Worm (Caenorhabditis elegans): ENCODE results near the gene gmeb-3.

gmeb-3 gene

DNA sequence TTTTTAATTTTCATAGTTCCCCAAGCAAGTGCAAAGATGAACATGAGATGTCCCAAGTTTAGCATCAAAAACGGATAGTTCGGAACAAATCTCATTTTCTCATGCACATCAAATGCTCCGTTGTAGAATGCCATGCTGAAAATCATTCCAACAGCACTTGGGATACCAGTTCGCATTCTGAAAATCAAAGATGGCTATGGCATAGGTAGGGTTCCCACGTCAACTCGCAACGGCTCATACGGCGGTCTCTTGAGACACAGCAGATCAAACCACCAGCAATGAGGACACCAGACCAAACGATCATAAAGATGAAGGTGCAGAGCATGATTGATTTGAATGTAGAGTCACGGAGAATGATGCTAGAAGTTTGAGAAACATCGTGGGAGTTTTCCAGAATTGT is 34.8 kb downstream of the gmeb-3 start:
- TF ChIP-seq dpl-1 (GFP tag; optimal IDR thresholded peaks at IDR 0.05) (no peak), snu-23 (GFP tag; optimal IDR thresholded peaks at IDR 0.05) (no peak), nhr-90 (tag; optimal IDR thresholded peaks at IDR 0.05; ENCODE audit: poor library complexity) (no peak), C04F5.9 (tag; optimal IDR thresholded peaks at IDR 0.05) (no peak), nhr-85 (tag) (no peak), Y116A8C.19 (tag; optimal IDR thresholded peaks at IDR 0.05; ENCODE audit: borderline replicate concordance) (no peak), blmp-1 (tag; optimal IDR thresholded peaks at IDR 0.05) (no peak), pax-3 (tag; optimal IDR thresholded peaks at IDR 0.05) (no peak), C16A3.4 (tag; optimal IDR thresholded peaks at IDR 0.05) (no peak)

- TF ChIP-seq fkh-8 (tag; optimal IDR thresholded peaks at IDR 0.05) (peak; percentile 76), dsc-1 (tag; optimal IDR thresholded peaks at IDR 0.05) (no peak), nhr-85 (tag) (peak; percentile 0), nhr-71 (tag; optimal IDR thresholded peaks at IDR 0.05) (peak; percentile 18), lsy-2 (tag; optimal IDR thresholded peaks at IDR 0.05) (no peak), mdl-1 (tag; optimal IDR thresholded peaks at IDR 0.05) (no peak), jun-1 (tag; optimal IDR thresholded peaks at IDR 0.05) (no peak)
Measured at ce11 chrIII:3804422-3804821, 36.1 kb downstream of the gmeb-3 start, which contains the start of gene xbx-5. TSS of gene xbx-5 (minus strand) at chrIII:3804477.

ce11 chrIII:3806883-3807282 is 38.6 kb downstream of the gmeb-3 start:
- TF ChIP-seq nhr-90 (tag; optimal IDR thresholded peaks at IDR 0.05; ENCODE audit: poor library complexity) (no peak), pax-3 (tag; optimal IDR thresholded peaks at IDR 0.05) (no peak), elt-2 (tag; optimal IDR thresholded peaks at IDR 0.05) (no peak), unc-130 (tag; optimal IDR thresholded peaks at IDR 0.05) (no peak), vab-15 (tag; optimal IDR thresholded peaks at IDR 0.05) (no peak), alr-1 (tag; optimal IDR thresholded peaks at IDR 0.05; ENCODE audit: borderline replicate concordance) (no peak), nhr-77 (tag; optimal IDR thresholded peaks at IDR 0.05) (no peak), pag-3 (tag; optimal IDR thresholded peaks at IDR 0.05; ENCODE audit: borderline replicate concordance, insufficient read depth) (no peak), sup-37 (GFP tag; optimal IDR thresholded peaks at IDR 0.05) (no peak), C16A3.4 (tag; optimal IDR thresholded peaks at IDR 0.05) (no peak), ztf-11 (tag; optimal IDR thresholded peaks at IDR 0.05) (no peak), egl-27 (tag; optimal IDR thresholded peaks at IDR 0.05) (no peak), fkh-10 (GFP tag; optimal IDR thresholded peaks at IDR 0.05) (no peak), mdl-1 (tag; optimal IDR thresholded peaks at IDR 0.05) (no peak), mef-2 (tag; optimal IDR thresholded peaks at IDR 0.05) (no peak), F16B12.6 (tag; optimal IDR thresholded peaks at IDR 0.05) (no peak), nhr-20 (tag; optimal IDR thresholded peaks at IDR 0.05) (no peak), ets-5 (GFP tag; IDR thresholded peaks at IDR 0.05) (no peak)

- TF ChIP-seq skn-1 (tag; optimal IDR thresholded peaks at IDR 0.05) (no peak), nhr-85 (tag) (peak; percentile 72), elt-2 (tag; optimal IDR thresholded peaks at IDR 0.05) (no peak), vab-15 (tag; optimal IDR thresholded peaks at IDR 0.05) (no peak), lin-39 (tag; optimal IDR thresholded peaks at IDR 0.05) (no peak), fkh-10 (GFP tag; optimal IDR thresholded peaks at IDR 0.05) (no peak), ces-1 (GFP tag; optimal IDR thresholded peaks at IDR 0.05) (no peak), rnt-1 (tag; optimal IDR thresholded peaks at IDR 0.05) (no peak), ztf-4 (tag; optimal IDR thresholded peaks at IDR 0.05) (no peak), zip-4 (GFP tag; optimal IDR thresholded peaks at IDR 0.05) (no peak), xbp-1 (tag; optimal IDR thresholded peaks at IDR 0.05) (no peak), dsc-1 (tag; optimal IDR thresholded peaks at IDR 0.05) (no peak), nhr-71 (tag; optimal IDR thresholded peaks at IDR 0.05) (no peak), nhr-90 (tag; optimal IDR thresholded peaks at IDR 0.05; ENCODE audit: poor library complexity) (no peak), nhr-12 (tag; optimal IDR thresholded peaks at IDR 0.05) (no peak), ceh-8 (GFP tag; optimal IDR thresholded peaks at IDR 0.05) (no peak), blmp-1 (tag; optimal IDR thresholded peaks at IDR 0.05) (peak; percentile 96), efl-3 (GFP tag; optimal IDR thresholded peaks at IDR 0.05) (no peak), C16A3.4 (tag; optimal IDR thresholded peaks at IDR 0.05) (no peak), zag-1 (tag; optimal IDR thresholded peaks at IDR 0.05) (no peak), fkh-4 (tag; optimal IDR thresholded peaks at IDR 0.05; ENCODE audit: borderline replicate concordance) (no peak), snu-23 (GFP tag; optimal IDR thresholded peaks at IDR 0.05) (peak; percentile 26), sptf-1 (tag; optimal IDR thresholded peaks at IDR 0.05) (no peak), hlh-17 (GFP tag; optimal IDR thresholded peaks at IDR 0.05; ENCODE audit: borderline replicate concordance) (no peak), ets-5 (GFP tag; IDR thresholded peaks at IDR 0.05) (no peak), pqm-1 (tag; optimal IDR thresholded peaks at IDR 0.05) (no peak), nhr-20 (tag; optimal IDR thresholded peaks at IDR 0.05) (peak; percentile 4), unc-86 (tag; optimal IDR thresholded peaks at IDR 0.05) (no peak), Y116A8C.19 (tag; optimal IDR thresholded peaks at IDR 0.05; ENCODE audit: borderline replicate concordance) (no peak)
Measured at ce11 chrIII:3807590-3807989, 39.3 kb downstream of the gmeb-3 start.
